Worm (Caenorhabditis elegans) whole organism, L4 larva: ENCODE measurements around the gene set-16.

ENCODE experiments used
- F49E8.2 ChIP-seq: sonication (generic microtip); optimal IDR thresholded peaks from 2 replicates; lab custom pipeline; 2016; ENCODE audit warnings: missing compliant biosample characterization, mild to moderate bottlenecking, missing genetic modification characterization, borderline replicate concordance
- Y105C5A.15 ChIP-seq: fragments of 200-800 bp; sonication (Bioruptor generic); IDR thresholded peaks from 2 replicates; pipeline ENCODE4 v1.3.6; 2022; ENCODE audit warnings: missing genetic modification characterization, missing compliant biosample characterization
- aly-2 ChIP-seq: sonication (generic microtip); optimal IDR thresholded peaks from 2 replicates; lab custom pipeline; 2018; ENCODE audit warnings: missing biosample characterization, missing genetic modification characterization
- ama-1 ChIP-seq: fragments of 150-350 bp; optimal IDR thresholded peaks from 2 replicates; lab custom pipeline; 2014; ENCODE audit warnings: inconsistent platforms, mixed read lengths
- ceh-44 ChIP-seq: fragments of 200-800 bp; sonication (Bioruptor generic); IDR thresholded peaks from 2 replicates; pipeline ENCODE4 v1.3.6; 2022; ENCODE audit warnings: missing genetic modification reagents, missing genetic modification characterization, missing compliant biosample characterization
- ces-1 ChIP-seq: fragments of 150-350 bp; sonication (generic microtip); optimal IDR thresholded peaks from 4 replicates; lab custom pipeline; 2014; ENCODE audit warnings: missing biosample characterization, missing genetic modification reagents, missing genetic modification characterization
- daf-16 ChIP-seq, 3 experiments: sonication (generic microtip); optimal IDR thresholded peaks; 2 replicates each; lab custom pipeline; 2016 to 2017; ENCODE audit warnings: missing genetic modification characterization in 3 of 3, missing genetic modification reagents in 3 of 3, mild to moderate bottlenecking in 2 of 3, missing compliant biosample characterization in 2 of 3, missing biosample characterization in 1 of 3, moderate library complexity in 1 of 3
- dmd-6 ChIP-seq: fragments of 200-800 bp; sonication (Bioruptor generic); IDR thresholded peaks from 2 replicates; pipeline ENCODE4 v1.3.6; 2022; ENCODE audit warnings: missing genetic modification reagents, missing genetic modification characterization, missing compliant biosample characterization
- dmd-9 ChIP-seq: fragments of 200-800 bp; sonication (Bioruptor generic); IDR thresholded peaks from 2 replicates; pipeline ENCODE4 v1.3.6; 2022; ENCODE audit warnings: missing genetic modification reagents, missing genetic modification characterization, missing compliant biosample characterization
- dpl-1 ChIP-seq: fragments of 150-350 bp; optimal IDR thresholded peaks from 2 replicates; lab custom pipeline; 2014; ENCODE audit warnings: missing biosample characterization, missing genetic modification reagents, missing genetic modification characterization
- dve-1 ChIP-seq: sonication (generic microtip); optimal IDR thresholded peaks from 2 replicates; lab custom pipeline; 2017; ENCODE audit warnings: antibody characterized with exemption, mild to moderate bottlenecking, missing genetic modification characterization, missing compliant biosample characterization; ENCODE audit not compliant: insufficient read depth
- hif-1 ChIP-seq, 2 experiments: sonication (generic microtip); optimal IDR thresholded peaks; 2 replicates each; lab custom pipeline; 2016 to 2017; ENCODE audit warnings: missing compliant biosample characterization in 2 of 2, missing genetic modification characterization in 2 of 2, missing genetic modification reagents in 2 of 2, missing genotype in 2 of 2, mild to moderate bottlenecking in 1 of 2
- hlh-11 ChIP-seq: fragments of 200-800 bp; sonication (Bioruptor generic); optimal IDR thresholded peaks from 2 replicates; lab custom pipeline; 2018; ENCODE audit warnings: mild to moderate bottlenecking, missing genetic modification characterization, missing compliant biosample characterization
- hlh-30 ChIP-seq: sonication (generic microtip); optimal IDR thresholded peaks from 2 replicates; lab custom pipeline; 2017; ENCODE audit warnings: antibody characterized with exemption, mild to moderate bottlenecking, missing genetic modification characterization, missing compliant biosample characterization; ENCODE audit not compliant: insufficient read depth
- hmg-1.1 ChIP-seq: fragments of 200-800 bp; sonication (Bioruptor generic); IDR thresholded peaks from 2 replicates; pipeline ENCODE4 v1.3.6; 2022; ENCODE audit warnings: missing genetic modification reagents, missing genetic modification characterization, missing compliant biosample characterization
- lim-7 ChIP-seq: fragments of 200-800 bp; sonication (Bioruptor generic); IDR thresholded peaks from 2 replicates; pipeline ENCODE4 v1.3.6; 2022; ENCODE audit warnings: missing genetic modification characterization, missing compliant biosample characterization
- lin-13 ChIP-seq: fragments of 150-350 bp; optimal IDR thresholded peaks from 2 replicates; lab custom pipeline; 2014; ENCODE audit warnings: missing biosample characterization, missing genetic modification reagents, missing genetic modification characterization
- lin-38 ChIP-seq: fragments of 200-800 bp; sonication (Bioruptor generic); IDR thresholded peaks from 2 replicates; pipeline ENCODE4 v1.3.6; 2022; ENCODE audit warnings: missing genetic modification reagents, missing genetic modification characterization, missing compliant biosample characterization
- lsy-2 ChIP-seq, 2 experiments: fragments of 150-350 bp in 1 of 2; sonication (generic microtip) in 1 of 2; optimal IDR thresholded peaks; 2 replicates each; lab custom pipeline; 2014 to 2017; ENCODE audit warnings: missing biosample characterization in 2 of 2, missing genetic modification characterization in 2 of 2
- madf-5 ChIP-seq, 2 experiments: fragments of 200-800 bp; sonication (Bioruptor generic); IDR thresholded peaks; 2 replicates each; pipeline ENCODE4 v1.3.6; 2022; ENCODE audit warnings: missing compliant biosample characterization in 2 of 2, missing genetic modification characterization in 2 of 2
- madf-9 ChIP-seq: fragments of 200-800 bp; sonication (Bioruptor generic); conservative IDR thresholded peaks from 2 replicates; pipeline ENCODE4 v1.3.6; 2022; ENCODE audit warnings: missing genetic modification reagents, missing genetic modification characterization, missing compliant biosample characterization
- mep-1 ChIP-seq: fragments of 150-350 bp; sonication (generic microtip); optimal IDR thresholded peaks from 3 replicates; lab custom pipeline; 2014; ENCODE audit warnings: missing biosample characterization, missing genetic modification characterization
- mes-2 ChIP-seq: sonication (generic microtip); optimal IDR thresholded peaks from 2 replicates; lab custom pipeline; 2016; ENCODE audit warnings: missing genotype, mild to moderate bottlenecking, missing genetic modification characterization, missing compliant biosample characterization; ENCODE audit not compliant: poor library complexity, severe bottlenecking
- nhr-237 ChIP-seq: sonication (generic microtip); optimal IDR thresholded peaks from 2 replicates; lab custom pipeline; 2017; ENCODE audit warnings: missing biosample characterization, missing genetic modification characterization
- nhr-28 ChIP-seq: fragments of 150-350 bp; optimal IDR thresholded peaks from 2 replicates; lab custom pipeline; 2014; ENCODE audit warnings: missing biosample characterization, missing genetic modification characterization
- nhr-41 ChIP-seq: fragments of 200-800 bp; sonication (Bioruptor generic); IDR thresholded peaks from 2 replicates; pipeline ENCODE4 v1.3.6; 2022; ENCODE audit warnings: missing genetic modification reagents, missing genetic modification characterization, missing compliant biosample characterization
- nhr-42 ChIP-seq: fragments of 200-800 bp; sonication (Bioruptor generic); IDR thresholded peaks from 2 replicates; pipeline ENCODE4 v1.3.6; 2022; ENCODE audit warnings: missing genetic modification characterization, missing compliant biosample characterization
- set-16 ChIP-seq: fragments of 200-800 bp; sonication (Bioruptor generic); IDR thresholded peaks from 2 replicates; pipeline ENCODE4 v1.3.6; 2022; ENCODE audit warnings: missing genetic modification reagents, missing genetic modification characterization, missing compliant biosample characterization
- spr-1 ChIP-seq: sonication (generic microtip); optimal IDR thresholded peaks from 2 replicates; lab custom pipeline; 2016; ENCODE audit warnings: mild to moderate bottlenecking, missing genetic modification characterization, missing compliant biosample characterization
- unc-130 ChIP-seq: sonication (generic microtip); optimal IDR thresholded peaks from 2 replicates; lab custom pipeline; 2016; ENCODE audit warnings: missing genetic modification reagents, missing genetic modification characterization, missing compliant biosample characterization
- unc-62 ChIP-seq, 3 experiments: fragments of 150-350 bp in 1 of 3; sonication (generic microtip); optimal IDR thresholded peaks in 2 of 3; peaks in 1 of 3; 1 replicate in 1 of 3; 2 replicates in 2 of 3; lab custom pipeline; 2014 to 2017; ENCODE audit warnings: missing biosample characterization in 3 of 3, missing genetic modification characterization in 3 of 3, missing genetic modification reagents in 3 of 3, missing genotype in 1 of 3
- zip-2 ChIP-seq: fragments of 150-350 bp; optimal IDR thresholded peaks from 2 replicates; lab custom pipeline; 2014; ENCODE audit warnings: missing biosample characterization, missing genetic modification characterization

set-16 gene

ce11 chrIII:13616793-13617192, 26.9 kb upstream of the set-16 start, which contains the start of gene T12D8.9 (continued):
- TF ChIP-seq F49E8.2 (no peak), daf-16 (GFP tag; optimal IDR thresholded peaks at IDR 0.05; lab: Kevin White, UChicago) (peak in 1 of 2 experiments; percentile 17), daf-16 (tag; optimal IDR thresholded peaks at IDR 0.05; lab: Kevin White, UChicago) (no peak), ceh-44 (GFP tag; lab: Robert Waterston, UW) (no peak), zip-2 (tag; lab: Kevin White, UChicago) (no peak), unc-62 (GFP tag; optimal IDR thresholded peaks at IDR 0.05 in 1 of 2; lab: Kevin White, UChicago) (peak in 1 of 2 experiments; percentile 78), unc-62 (tag; optimal IDR thresholded peaks at IDR 0.05; lab: Kevin White, UChicago) (no peak)

DNA sequence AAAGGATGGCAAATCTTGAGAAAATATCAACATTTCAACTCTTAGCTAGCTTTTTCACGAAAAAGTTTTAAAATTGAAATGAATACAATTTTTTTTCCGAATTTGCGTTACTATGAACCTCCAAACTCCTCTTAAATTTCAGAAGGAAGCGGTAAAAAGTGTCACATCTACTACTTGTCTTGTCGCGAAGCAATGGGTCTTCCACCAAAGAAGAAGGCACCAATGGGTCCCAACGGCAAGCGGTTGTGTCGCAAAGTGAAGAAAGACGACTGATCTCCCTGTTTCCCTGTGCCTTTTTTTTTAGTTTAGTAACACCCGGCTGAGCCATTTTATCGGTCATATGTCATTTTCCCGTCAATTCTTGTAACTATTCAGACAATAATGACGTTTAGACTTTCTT, 22.7 kb upstream of the set-16 start:
- TF ChIP-seq madf-5 (GFP tag; IDR thresholded peaks at IDR 0.05; lab: Robert Waterston, UW) (0 out of 4 replicates have a peak, but pooled peaks of 1 of the 2 experiments have one; percentile 56), unc-62 (GFP tag; optimal IDR thresholded peaks at IDR 0.05 in 1 of 2; lab: Kevin White, UChicago) (peak in 1 of 2 experiments; percentile 68), unc-62 (tag; optimal IDR thresholded peaks at IDR 0.05; lab: Kevin White, UChicago) (no peak), daf-16 (GFP tag; optimal IDR thresholded peaks at IDR 0.05; lab: Kevin White, UChicago) (peak in 1 of 2 experiments; percentile 4), daf-16 (tag; optimal IDR thresholded peaks at IDR 0.05; lab: Kevin White, UChicago) (no peak), dmd-6 (GFP tag; lab: Robert Waterston, UW) (no peak)

DNA sequence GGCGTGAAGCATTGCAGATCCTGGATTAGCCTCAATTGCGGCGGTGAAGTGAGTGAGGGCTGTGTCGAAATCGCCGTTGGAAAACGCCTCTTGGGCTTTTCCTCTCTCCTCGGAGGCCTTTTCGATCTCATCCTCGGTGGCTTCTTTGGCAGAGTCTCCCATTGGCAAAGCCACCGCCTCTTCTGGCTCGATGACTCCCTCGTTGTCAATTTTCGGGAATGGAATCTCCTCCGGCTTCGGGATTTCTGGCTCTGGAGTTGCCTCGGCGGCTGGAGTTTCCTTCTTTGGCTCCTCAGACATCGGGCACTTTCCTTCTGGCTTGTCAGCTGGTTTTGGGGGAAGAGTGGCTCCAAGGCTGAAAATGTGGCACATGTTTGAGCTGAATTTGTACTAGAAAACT, 22.0 kb upstream of the set-16 start:
- no peak for TF ChIP-seq dve-1
- peak; percentile 84 for TF ChIP-seq set-16 (GFP tag; lab: Robert Waterston, UW)

DNA sequence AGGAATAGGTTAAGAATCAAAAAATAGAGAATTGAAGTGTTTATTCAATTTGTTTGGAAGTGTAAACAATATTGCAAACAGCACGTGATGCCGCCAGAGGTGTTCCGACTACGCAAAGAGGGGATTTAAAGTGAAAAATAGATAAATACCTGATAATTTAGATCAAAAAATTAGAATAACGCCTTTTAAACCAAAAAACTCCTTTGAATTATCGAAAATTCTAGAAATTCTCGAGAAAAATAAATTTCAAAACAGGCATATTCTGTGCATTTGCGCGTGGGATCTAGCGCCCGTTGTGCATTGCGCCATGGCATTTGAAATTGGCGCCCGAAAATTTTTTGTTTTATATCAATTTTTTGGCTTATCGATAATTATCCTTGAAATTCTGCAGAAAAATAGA, 21.4 kb upstream of the set-16 start, which contains the start of gene hip-1:
Gene hip-1 (minus strand): TSS at position 225 of the 400 bp plus-strand sequence.
- TF ChIP-seq spr-1 (tag; lab: Kevin White, UChicago): no peak
- TF ChIP-seq unc-130 (GFP tag; lab: Kevin White, UChicago): peak; percentile 7
- TF ChIP-seq Y105C5A.15 (GFP tag; lab: Robert Waterston, UW): no peak
- no peak for TF ChIP-seq nhr-237 (tag; lab: Kevin White, UChicago)
- TF ChIP-seq lin-38 (GFP tag; lab: Robert Waterston, UW): peak; percentile 63
- no peak for TF ChIP-seq F49E8.2
- peak; percentile 13 for TF ChIP-seq hlh-11 (tag; lab: Kevin White, UChicago)
- TF ChIP-seq mes-2 (tag; lab: Kevin White, UChicago): peak; percentile 50
- no peak for TF ChIP-seq aly-2 (tag; lab: Kevin White, UChicago)
- peak; percentile 51 for TF ChIP-seq dve-1
- TF ChIP-seq nhr-28 (tag; lab: Kevin White, UChicago): no peak
- peak; percentile 80 for TF ChIP-seq hlh-30
- no peak for TF ChIP-seq ces-1 (GFP tag; lab: Kevin White, UChicago)
- peak; percentile 9 for TF ChIP-seq ama-1
- TF ChIP-seq lsy-2 (tag; optimal IDR thresholded peaks at IDR 0.05; lab: Kevin White, UChicago): peak in 1 of 2 experiments; percentile 61
- peak; percentile 28; the same call in 1 of the 2 replicates for TF ChIP-seq hmg-1.1 (GFP tag; lab: Robert Waterston, UW)
- no peak for TF ChIP-seq lim-7 (GFP tag; lab: Robert Waterston, UW)
- TF ChIP-seq lin-13 (GFP tag; lab: Kevin White, UChicago): no peak
- peak; percentile 75 for TF ChIP-seq dpl-1 (GFP tag; lab: Kevin White, UChicago)
- TF ChIP-seq daf-16 (GFP tag; optimal IDR thresholded peaks at IDR 0.05; lab: Kevin White, UChicago): no peak
- TF ChIP-seq daf-16 (tag; optimal IDR thresholded peaks at IDR 0.05; lab: Kevin White, UChicago): peak; percentile 71
- TF ChIP-seq mep-1 (tag; lab: Kevin White, UChicago): peak; percentile 46
- peak; percentile 53; the same call in 1 of the 2 replicates for TF ChIP-seq dmd-9
- TF ChIP-seq hif-1 (tag; optimal IDR thresholded peaks at IDR 0.05; lab: Kevin White, UChicago): peak in 1 of 2 experiments; percentile 12
- no peak for TF ChIP-seq nhr-41 (GFP tag; lab: Robert Waterston, UW)
- TF ChIP-seq madf-9: no peak
- no peak for TF ChIP-seq nhr-42 (GFP tag; lab: Robert Waterston, UW)
